Fruit fly (Drosophila melanogaster) whole organism: Measurements from ENCODE around the gene Hml.

Experiments used
- CG8478 ChIP-seq: fragments of >200 bp; optimal IDR thresholded peaks from 2 replicates; lab custom pipeline; 2018; ENCODE audit warnings: inconsistent platforms
- psq ChIP-seq: fragments of >200 bp; optimal IDR thresholded peaks from 2 replicates; lab custom pipeline; 2017
- usp ChIP-seq: fragments of >200 bp; optimal IDR thresholded peaks from 2 replicates; lab custom pipeline; 2017; ENCODE audit warnings: missing biosample characterization, missing genetic modification characterization, mixed read lengths

DNA sequence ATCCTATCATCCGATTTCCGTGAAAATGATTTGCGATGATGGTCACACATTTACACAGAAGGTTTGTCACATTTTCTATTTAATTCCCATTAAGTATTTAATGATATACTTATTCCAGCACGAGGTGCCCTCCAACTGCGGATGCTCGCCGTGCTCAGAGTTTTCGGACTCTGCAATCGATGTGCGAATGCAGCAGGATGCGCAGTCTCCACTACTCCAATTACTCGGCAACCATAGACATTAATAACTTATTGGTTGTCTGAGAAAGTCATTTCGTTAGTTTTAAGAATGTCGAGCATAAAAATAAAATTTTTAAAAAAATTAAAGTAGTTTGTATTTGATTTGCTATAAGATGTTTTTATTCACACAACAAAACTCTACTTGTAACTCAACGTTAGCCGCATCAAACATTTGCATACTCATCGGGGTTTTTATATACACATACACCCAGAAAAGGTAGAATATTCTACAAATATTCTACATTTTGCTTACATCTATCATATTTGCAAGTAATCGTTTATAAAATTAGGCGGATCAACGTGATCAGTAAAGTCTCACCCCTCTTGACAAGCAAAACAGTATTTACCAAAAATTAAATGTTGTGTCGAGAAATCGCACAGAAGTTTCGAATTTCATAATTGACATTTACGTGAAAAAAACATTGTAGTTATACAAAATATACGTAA lies 14.0 kb downstream of the Hml start:
- TF ChIP-seq usp (GFP tag; lab: Kevin White, UChicago) (no peak), CG8478 (lab: Kevin White, UChicago) (no peak), psq (lab: Kevin White, UChicago) (no peak)
